Worm (Caenorhabditis elegans) whole organism, midembryonic: ENCODE results near the gene F44D12.10.

Experiments
- T22C8.4 ChIP-seq: fragments of 200-800 bp; sonication (Bioruptor generic); IDR thresholded peaks from 2 replicates; pipeline ENCODE4 v1.3.6; 2022; ENCODE audit warnings: missing genetic modification characterization, missing compliant biosample characterization
- cog-1 ChIP-seq: sonication (generic microtip); optimal IDR thresholded peaks from 2 replicates; lab custom pipeline; 2016; ENCODE audit warnings: missing genetic modification characterization, missing compliant biosample characterization
- flt-1 ChIP-seq: fragments of 200-800 bp; sonication (Bioruptor generic); IDR thresholded peaks from 2 replicates; pipeline ENCODE4 v1.3.6; 2022; ENCODE audit warnings: missing genetic modification characterization, missing compliant biosample characterization
- klf-2 ChIP-seq: fragments of 200-800 bp; sonication (Bioruptor generic); conservative IDR thresholded peaks from 2 replicates; pipeline ENCODE4 v1.3.6; 2022; ENCODE audit warnings: missing genetic modification reagents, missing genetic modification characterization, missing compliant biosample characterization
- med-1 ChIP-seq: sonication (generic microtip); optimal IDR thresholded peaks from 2 replicates; lab custom pipeline; 2017; ENCODE audit warnings: missing genetic modification characterization, mild to moderate bottlenecking, missing compliant biosample characterization, antibody characterized with exemption, missing genetic modification reagents; ENCODE audit not compliant: insufficient read depth
- ref-1 ChIP-seq: fragments of 200-800 bp; sonication (Bioruptor generic); conservative IDR thresholded peaks from 2 replicates; pipeline ENCODE4 v1.3.6; 2022; ENCODE audit warnings: missing genetic modification reagents, missing genetic modification characterization, missing compliant biosample characterization
- tab-1 ChIP-seq: fragments of 200-800 bp; sonication (Bioruptor generic); IDR thresholded peaks from 2 replicates; pipeline ENCODE4 v1.3.6; 2022; ENCODE audit warnings: missing genetic modification characterization, missing compliant biosample characterization
- ztf-23 ChIP-seq: fragments of 200-800 bp; sonication (Bioruptor generic); IDR thresholded peaks from 2 replicates; pipeline ENCODE4 v1.3.6; 2022; ENCODE audit warnings: missing genetic modification reagents, missing genetic modification characterization, missing compliant biosample characterization
- ztf-29 ChIP-seq: fragments of 200-800 bp; sonication (Bioruptor generic); IDR thresholded peaks from 2 replicates; pipeline ENCODE4 v1.3.6; 2022; ENCODE audit warnings: missing genetic modification reagents, missing genetic modification characterization, missing compliant biosample characterization

DNA sequence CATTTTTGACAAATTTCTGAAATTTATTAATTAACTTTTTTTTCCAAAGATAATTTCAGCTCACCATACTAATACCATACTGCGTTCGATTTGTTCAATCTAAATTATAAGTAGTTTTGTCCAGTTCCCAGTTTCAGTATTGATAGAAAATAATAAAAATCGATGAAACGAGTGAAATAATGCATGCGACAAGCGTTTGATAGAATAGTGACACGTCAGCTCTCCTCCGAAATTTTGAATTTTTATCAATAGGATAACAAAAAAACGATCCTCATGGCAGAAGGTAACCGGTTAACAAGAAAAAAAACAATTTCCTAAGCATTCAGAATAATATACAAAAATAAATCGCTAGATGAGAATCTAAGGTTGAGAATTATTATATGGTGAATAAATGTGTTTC, 35.1 kb downstream of the F44D12.10 start, which contains the start of gene C47E12.3:
- TF ChIP-seq ref-1 (no peak), flt-1 (GFP tag; lab: Robert Waterston, UW) (no peak), klf-2 (no peak), tab-1 (no peak), cog-1 (tag; lab: Kevin White, UChicago) (no peak), ztf-23 (no peak), T22C8.4 (GFP tag; lab: Robert Waterston, UW) (no peak), ztf-29 (GFP tag; lab: Robert Waterston, UW) (no peak), med-1 (no peak)
